Worm (Caenorhabditis elegans): ENCODE results near the gene wdr-60.

- no peak for TF ChIP-seq nhr-77 (tag; optimal IDR thresholded peaks at IDR 0.05)
- TF ChIP-seq mdl-1 (tag; optimal IDR thresholded peaks at IDR 0.05): no peak
- no peak for TF ChIP-seq elt-3 (tag; optimal IDR thresholded peaks at IDR 0.05)
- no peak for TF ChIP-seq fos-1 (tag; optimal IDR thresholded peaks at IDR 0.05)
- TF ChIP-seq nhr-237 (tag; optimal IDR thresholded peaks at IDR 0.05): no peak
- peak; percentile 55 for TF ChIP-seq nfya-1 (tag; optimal IDR thresholded peaks at IDR 0.05; ENCODE audit: insufficient read depth)
- TF ChIP-seq lin-15B (tag; optimal IDR thresholded peaks at IDR 0.05): peak; percentile 44
- no peak for TF ChIP-seq pqm-1 (tag; optimal IDR thresholded peaks at IDR 0.05)
- TF ChIP-seq snpc-4 (tag; optimal IDR thresholded peaks at IDR 0.05): no peak
Observed at ce11 chrIII:4986790-4987259, at the start of gene wdr-60, which contains the start of gene C27F2.10.

Measured in whole organism, L3 larva.